Fruit fly (Drosophila melanogaster): Measurements from ENCODE around the gene rg.
A peak's percentile ranks its signal among the peaks of the same experiment; 100 is the strongest.

rg gene

dm6 chrX:5086724-5087660 is 1.4 kb downstream of the rg start (continued):
- no peak for TF ChIP-seq GATAd (GFP tag; optimal IDR thresholded peaks at IDR 0.05)
- peak; percentile 29 for TF ChIP-seq CG9705 (GFP tag; optimal IDR thresholded peaks at IDR 0.05)
- no peak for TF ChIP-seq Abd-B (GFP tag; optimal IDR thresholded peaks at IDR 0.05)
- peak; percentile 46 for TF ChIP-seq psq (GFP tag; optimal IDR thresholded peaks at IDR 0.05)
- peak in 1 of 2 experiments; percentile 70 for TF ChIP-seq foxo (GFP tag; optimal IDR thresholded peaks at IDR 0.05)
- TF ChIP-seq tai (GFP tag; optimal IDR thresholded peaks at IDR 0.05): peak; percentile 14
- peak; percentile 60 for TF ChIP-seq CrebA (GFP tag; optimal IDR thresholded peaks at IDR 0.05; ENCODE audit: borderline replicate concordance)
- no peak for TF ChIP-seq N (GFP tag; optimal IDR thresholded peaks at IDR 0.05)
- peak; percentile 29 for TF ChIP-seq OdsH (GFP tag; optimal IDR thresholded peaks at IDR 0.05)
- TF ChIP-seq Myc (optimal IDR thresholded peaks at IDR 0.05): no peak
- TF ChIP-seq Mio (GFP tag; optimal IDR thresholded peaks at IDR 0.05): no peak
- TF ChIP-seq Dif (GFP tag; optimal IDR thresholded peaks at IDR 0.05; ENCODE audit: partially characterized antibody): no peak
- no peak for TF ChIP-seq Dfd (GFP tag; optimal IDR thresholded peaks at IDR 0.05)

DNA sequence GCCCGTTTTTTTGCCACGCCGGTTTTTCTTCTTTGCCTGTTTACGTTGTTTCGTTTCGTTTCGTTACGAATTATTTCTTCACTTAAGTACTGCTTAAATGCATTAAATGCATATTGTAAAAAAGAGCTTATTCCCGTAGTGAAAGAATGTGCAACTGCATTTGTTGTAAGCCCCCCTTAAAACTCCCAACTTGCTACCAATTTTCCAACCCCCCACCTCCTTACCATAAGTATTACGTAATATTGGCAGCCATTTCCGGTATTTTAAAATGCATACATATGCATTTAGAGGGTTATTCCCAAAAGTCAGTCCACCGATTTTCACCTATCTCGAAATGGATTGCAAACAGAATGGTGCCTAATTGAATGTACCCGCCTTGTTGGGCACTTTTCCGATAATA is 2.2 kb downstream of the rg start:
- TF ChIP-seq dsf (GFP tag; optimal IDR thresholded peaks at IDR 0.05; ENCODE audit: borderline replicate concordance) (no peak), fru (GFP tag; optimal IDR thresholded peaks at IDR 0.05) (no peak), Abd-B (GFP tag; optimal IDR thresholded peaks at IDR 0.05) (no peak), Mio (GFP tag; optimal IDR thresholded peaks at IDR 0.05) (no peak), Dif (GFP tag; optimal IDR thresholded peaks at IDR 0.05; ENCODE audit: partially characterized antibody) (no peak), Hnf4 (GFP tag; optimal IDR thresholded peaks at IDR 0.05) (no peak), Hr78 (GFP tag; optimal IDR thresholded peaks at IDR 0.05) (no peak), Dfd (GFP tag; optimal IDR thresholded peaks at IDR 0.05) (no peak), usp (GFP tag; optimal IDR thresholded peaks at IDR 0.05) (no peak), brk (GFP tag; optimal IDR thresholded peaks at IDR 0.05) (no peak), Vsx2 (GFP tag; optimal IDR thresholded peaks at IDR 0.05; ENCODE audit: partially characterized antibody) (no peak)

dm6 chrX:5091154-5091553 is 5.6 kb downstream of the rg start:
- TF ChIP-seq CG32264 (GFP tag; optimal IDR thresholded peaks at IDR 0.05) (no peak), Hnf4 (GFP tag; optimal IDR thresholded peaks at IDR 0.05) (no peak), ey (GFP tag; optimal IDR thresholded peaks at IDR 0.05) (no peak), woc (GFP tag; optimal IDR thresholded peaks at IDR 0.05) (no peak), br (GFP tag; optimal IDR thresholded peaks at IDR 0.05) (no peak), rgr (GFP tag; optimal IDR thresholded peaks at IDR 0.05) (no peak), Myc (optimal IDR thresholded peaks at IDR 0.05) (no peak), HLH106 (tag; optimal IDR thresholded peaks at IDR 0.05) (no peak), dmrt93B (GFP tag; optimal IDR thresholded peaks at IDR 0.05) (no peak), tai (GFP tag; optimal IDR thresholded peaks at IDR 0.05) (no peak), psq (GFP tag; optimal IDR thresholded peaks at IDR 0.05) (no peak), pan (optimal IDR thresholded peaks at IDR 0.05) (no peak), OdsH (GFP tag; optimal IDR thresholded peaks at IDR 0.05) (no peak), foxo (GFP tag; optimal IDR thresholded peaks at IDR 0.05) (no peak), Rel (GFP tag; optimal IDR thresholded peaks at IDR 0.05) (no peak), Rel (tag; optimal IDR thresholded peaks at IDR 0.05) (no peak), brk (GFP tag; optimal IDR thresholded peaks at IDR 0.05) (no peak)

- no peak for TF ChIP-seq HLH106 (tag; optimal IDR thresholded peaks at IDR 0.05)
- TF ChIP-seq Dfd (GFP tag; optimal IDR thresholded peaks at IDR 0.05): no peak
- TF ChIP-seq Sp1 (GFP tag; optimal IDR thresholded peaks at IDR 0.05): no peak
- peak; percentile 61 for TF ChIP-seq CrebA (GFP tag; optimal IDR thresholded peaks at IDR 0.05; ENCODE audit: borderline replicate concordance)
- TF ChIP-seq Mio (GFP tag; optimal IDR thresholded peaks at IDR 0.05): no peak
- TF ChIP-seq br (GFP tag; optimal IDR thresholded peaks at IDR 0.05): no peak
- TF ChIP-seq Rel (GFP tag; optimal IDR thresholded peaks at IDR 0.05): no peak
- peak; percentile 7 for TF ChIP-seq Rel (tag; optimal IDR thresholded peaks at IDR 0.05)
- TF ChIP-seq rgr (GFP tag; optimal IDR thresholded peaks at IDR 0.05): no peak
Observed at dm6 chrX:5091757-5092348, 6.3 kb downstream of the rg start.

All from whole organism, wandering third instar larva.